Fruit fly (Drosophila melanogaster) whole organism, embryonic: ENCODE measurements around the gene CG43448.
A peak's percentile ranks its signal among the peaks of the same experiment; 100 is the strongest.

Experiments
- Atf3 ChIP-seq: fragments of 200-800 bp; sonication (Bioruptor generic); optimal IDR thresholded peaks from 3 replicates; lab custom pipeline; 2016; ENCODE audit warnings: missing biosample characterization, missing genetic modification characterization
- Blimp-1 ChIP-seq: fragments of 200-800 bp; sonication (Bioruptor generic); optimal IDR thresholded peaks from 3 replicates; lab custom pipeline; 2018; ENCODE audit warnings: missing biosample characterization, missing genetic modification characterization, mild to moderate bottlenecking, moderate library complexity, missing genetic modification reagents
- CG10274 ChIP-seq: fragments of 200-800 bp; sonication (Bioruptor generic); optimal IDR thresholded peaks from 3 replicates; lab custom pipeline; 2017; ENCODE audit warnings: missing biosample characterization, mild to moderate bottlenecking, missing genetic modification characterization
- CG12219 ChIP-seq: fragments of 200-800 bp; sonication (Bioruptor generic); optimal IDR thresholded peaks from 3 replicates; lab custom pipeline; 2018; ENCODE audit warnings: missing biosample characterization, mild to moderate bottlenecking, missing genetic modification characterization
- CG14050 ChIP-seq: fragments of 200-800 bp; sonication (Bioruptor generic); IDR thresholded peaks from 3 replicates; pipeline ENCODE4 v1.3.6; 2022; ENCODE audit warnings: missing biosample characterization, missing genetic modification characterization
- CG1529 ChIP-seq: fragments of 200-800 bp; sonication (Bioruptor generic); optimal IDR thresholded peaks from 3 replicates; lab custom pipeline; 2018; ENCODE audit warnings: missing biosample characterization, missing genetic modification characterization
- CG17328 ChIP-seq: fragments of 200-800 bp; sonication (Bioruptor generic); IDR thresholded peaks from 2 replicates; pipeline ENCODE4 v1.3.6; 2022; ENCODE audit warnings: missing biosample characterization, missing genetic modification characterization
- CG18764 ChIP-seq: fragments of 200-800 bp; sonication (Bioruptor generic); optimal IDR thresholded peaks from 3 replicates; lab custom pipeline; 2016; ENCODE audit warnings: missing biosample characterization, missing genetic modification characterization
- CG30431 ChIP-seq: fragments of 200-800 bp; sonication (Bioruptor generic); optimal IDR thresholded peaks from 2 replicates; lab custom pipeline; 2017; ENCODE audit warnings: missing biosample characterization, missing genetic modification characterization
- CG33557 ChIP-seq: fragments of 200-800 bp; sonication (Bioruptor generic); optimal IDR thresholded peaks from 2 replicates; lab custom pipeline; 2019; ENCODE audit warnings: missing biosample characterization, mild to moderate bottlenecking, missing genetic modification characterization, moderate library complexity
- CG3838 ChIP-seq: fragments of 200-800 bp; sonication (Bioruptor generic); optimal IDR thresholded peaks from 3 replicates; lab custom pipeline; 2016; ENCODE audit warnings: missing biosample characterization, missing genetic modification characterization
- CG4617 ChIP-seq: fragments of 200-800 bp; sonication (Bioruptor generic); optimal IDR thresholded peaks from 3 replicates; lab custom pipeline; 2016; ENCODE audit warnings: missing biosample characterization, missing genetic modification characterization, borderline replicate concordance
- CG5245 ChIP-seq: fragments of 200-800 bp; sonication (Bioruptor generic); optimal IDR thresholded peaks from 3 replicates; lab custom pipeline; 2016; ENCODE audit warnings: missing biosample characterization, missing genetic modification characterization
- CG6765 ChIP-seq: fragments of 200-800 bp; sonication (Bioruptor generic); optimal IDR thresholded peaks from 3 replicates; lab custom pipeline; 2017; ENCODE audit warnings: missing biosample characterization, mild to moderate bottlenecking, missing genetic modification characterization
- CG6813 ChIP-seq: fragments of 200-800 bp; sonication (Bioruptor generic); optimal IDR thresholded peaks from 2 replicates; lab custom pipeline; 2017; ENCODE audit warnings: missing biosample characterization, missing genetic modification characterization, mild to moderate bottlenecking, moderate library complexity, missing genetic modification reagents
- CG7357 ChIP-seq: fragments of 200-800 bp; sonication (Bioruptor generic); IDR thresholded peaks from 3 replicates; pipeline ENCODE4 v1.3.6; 2022; ENCODE audit warnings: missing biosample characterization, missing genetic modification characterization
- CG7556 ChIP-seq: fragments of 200-800 bp; sonication (Bioruptor generic); optimal IDR thresholded peaks from 2 replicates; lab custom pipeline; 2017; ENCODE audit warnings: missing biosample characterization, mild to moderate bottlenecking, missing genetic modification characterization
- CG8290 ChIP-seq, 3 experiments: fragments of 200-800 bp; sonication (Bioruptor generic); optimal IDR thresholded peaks; 2 replicates each; lab custom pipeline; 2016 to 2019; ENCODE audit warnings: missing biosample characterization in 3 of 3, missing genetic modification characterization in 3 of 3, mild to moderate bottlenecking in 2 of 3, moderate library complexity in 1 of 3
- CG8765 ChIP-seq: fragments of 200-800 bp; sonication (Bioruptor generic); IDR thresholded peaks from 2 replicates; pipeline ENCODE4 v1.3.6; 2022; ENCODE audit warnings: missing biosample characterization, missing genetic modification characterization
- CG9876 ChIP-seq: fragments of 200-800 bp; sonication (Bioruptor generic); optimal IDR thresholded peaks from 2 replicates; lab custom pipeline; 2016; ENCODE audit warnings: missing biosample characterization, missing genetic modification characterization
- Dbx ChIP-seq: fragments of 200-800 bp; sonication (Bioruptor generic); IDR thresholded peaks from 3 replicates; pipeline ENCODE4 v1.3.6; 2022; ENCODE audit warnings: missing biosample characterization, missing genetic modification characterization
- Ets97D ChIP-seq: fragments of 200-800 bp; sonication (Bioruptor generic); optimal IDR thresholded peaks from 3 replicates; lab custom pipeline; 2016; ENCODE audit warnings: missing biosample characterization, missing genetic modification characterization
- Gsc ChIP-seq: fragments of 200-800 bp; sonication (Bioruptor generic); IDR thresholded peaks from 2 replicates; pipeline ENCODE4 v1.3.6; 2022; ENCODE audit warnings: missing biosample characterization, missing genetic modification characterization
- HLHmδ ChIP-seq: fragments of 200-800 bp; sonication (Bioruptor generic); optimal IDR thresholded peaks from 2 replicates; lab custom pipeline; 2018; ENCODE audit warnings: missing biosample characterization, mild to moderate bottlenecking, missing genetic modification characterization, moderate library complexity
- HmgZ ChIP-seq: fragments of 200-800 bp; sonication (Bioruptor generic); optimal IDR thresholded peaks from 2 replicates; lab custom pipeline; 2018; ENCODE audit warnings: missing biosample characterization, mild to moderate bottlenecking, missing genetic modification characterization
- Lhr ChIP-seq: fragments of 200-800 bp; sonication (Bioruptor generic); optimal IDR thresholded peaks from 3 replicates; lab custom pipeline; 2017; ENCODE audit warnings: mild to moderate bottlenecking, missing biosample characterization, missing genetic modification reagents, missing genetic modification characterization
- NFAT ChIP-seq: fragments of 200-800 bp; sonication (Bioruptor generic); IDR thresholded peaks from 2 replicates; pipeline ENCODE4 v1.3.6; 2022; ENCODE audit warnings: missing biosample characterization, missing genetic modification characterization
- Stat92E ChIP-seq, 3 experiments: fragments of >200 bp in 2 of 3; fragments of 200-800 bp in 1 of 3; sonication (Bioruptor generic) in 1 of 3; optimal IDR thresholded peaks; 2 replicates each; lab custom pipeline; 2017 to 2019; ENCODE audit warnings: missing biosample characterization in 3 of 3, missing genetic modification characterization in 3 of 3, mild to moderate bottlenecking in 1 of 3, moderate library complexity in 1 of 3
- al ChIP-seq: fragments of 200-800 bp; sonication (Bioruptor generic); IDR thresholded peaks from 2 replicates; pipeline ENCODE4 v1.3.6; 2022; ENCODE audit warnings: missing biosample characterization, missing genetic modification characterization
- ap ChIP-seq: fragments of 200-800 bp; sonication (Bioruptor generic); IDR thresholded peaks from 2 replicates; pipeline ENCODE4 v1.3.6; 2022; ENCODE audit warnings: missing biosample characterization, missing genetic modification characterization
- bcd ChIP-seq: fragments of 200-800 bp; sonication (Bioruptor generic); optimal IDR thresholded peaks from 2 replicates; lab custom pipeline; 2017; ENCODE audit warnings: missing biosample characterization, mild to moderate bottlenecking, missing genetic modification characterization
- cato ChIP-seq: fragments of 200-800 bp; sonication (Bioruptor generic); optimal IDR thresholded peaks from 2 replicates; lab custom pipeline; 2016; ENCODE audit warnings: missing biosample characterization, missing genetic modification characterization, borderline replicate concordance
- chif ChIP-seq, 2 experiments: fragments of 200-800 bp; sonication (Bioruptor generic); optimal IDR thresholded peaks; 3 replicates each; lab custom pipeline; 2016; ENCODE audit warnings: missing biosample characterization in 2 of 2, missing genetic modification characterization in 2 of 2
- chn ChIP-seq: fragments of 200-800 bp; sonication (Bioruptor generic); optimal IDR thresholded peaks from 2 replicates; lab custom pipeline; 2016; ENCODE audit warnings: missing biosample characterization, missing genetic modification characterization
- corto ChIP-seq: fragments of 200-800 bp; sonication (Bioruptor generic); optimal IDR thresholded peaks from 2 replicates; lab custom pipeline; 2016; ENCODE audit warnings: missing biosample characterization, mild to moderate bottlenecking, missing genetic modification characterization, moderate library complexity
- ewg ChIP-seq: fragments of 200-800 bp; sonication (Bioruptor generic); optimal IDR thresholded peaks from 3 replicates; lab custom pipeline; 2017; ENCODE audit warnings: mild to moderate bottlenecking, missing biosample characterization, missing genetic modification reagents, missing genetic modification characterization
- fd3F ChIP-seq: fragments of 200-800 bp; sonication (Bioruptor generic); optimal IDR thresholded peaks from 2 replicates; lab custom pipeline; 2018; ENCODE audit warnings: missing biosample characterization, mild to moderate bottlenecking, missing genetic modification characterization, moderate library complexity
- gt ChIP-seq: fragments of 200-800 bp; sonication (Bioruptor generic); IDR thresholded peaks from 2 replicates; pipeline ENCODE4 v1.3.6; 2022; ENCODE audit warnings: missing biosample characterization, missing genetic modification characterization
- insv ChIP-seq, 2 experiments: fragments of 200-800 bp; sonication (Bioruptor generic); optimal IDR thresholded peaks; 3 replicates each; lab custom pipeline; 2016 to 2018; ENCODE audit warnings: missing biosample characterization in 2 of 2, missing genetic modification characterization in 2 of 2
- kah ChIP-seq: fragments of 200-800 bp; sonication (Bioruptor generic); optimal IDR thresholded peaks from 2 replicates; lab custom pipeline; 2018; ENCODE audit warnings: missing biosample characterization, mild to moderate bottlenecking, missing genetic modification characterization
- nom ChIP-seq: fragments of 200-800 bp; sonication (Bioruptor generic); optimal IDR thresholded peaks from 2 replicates; lab custom pipeline; 2017; ENCODE audit warnings: missing biosample characterization, missing genetic modification characterization, mild to moderate bottlenecking, moderate library complexity, missing genetic modification reagents
- peb ChIP-seq: fragments of 200-800 bp; sonication (Bioruptor generic); IDR thresholded peaks from 2 replicates; pipeline ENCODE4 v1.3.6; 2022; ENCODE audit warnings: missing biosample characterization, missing genetic modification characterization
- pfk ChIP-seq: fragments of 200-800 bp; sonication (Bioruptor generic); optimal IDR thresholded peaks from 2 replicates; lab custom pipeline; 2018; ENCODE audit warnings: missing biosample characterization, mild to moderate bottlenecking, missing genetic modification characterization, moderate library complexity
- ro ChIP-seq: fragments of 200-800 bp; sonication (Bioruptor generic); IDR thresholded peaks from 2 replicates; pipeline ENCODE4 v1.3.6; 2022; ENCODE audit warnings: missing biosample characterization, missing genetic modification characterization
- run ChIP-seq: fragments of 200-800 bp; sonication (Bioruptor generic); optimal IDR thresholded peaks from 3 replicates; lab custom pipeline; 2018; ENCODE audit warnings: missing biosample characterization, mild to moderate bottlenecking, missing genetic modification characterization
- sim ChIP-seq: fragments of 200-800 bp; sonication (Bioruptor generic); IDR thresholded peaks from 2 replicates; pipeline ENCODE4 v1.3.6; 2022; ENCODE audit warnings: missing biosample characterization, missing genetic modification characterization
- toy ChIP-seq: fragments of 200-800 bp; sonication (Bioruptor generic); IDR thresholded peaks from 2 replicates; pipeline ENCODE4 v1.3.6; 2022; ENCODE audit warnings: missing biosample characterization, missing genetic modification characterization
- zen2 ChIP-seq: fragments of 200-800 bp; sonication (Bioruptor generic); IDR thresholded peaks from 3 replicates; pipeline ENCODE4 v1.3.6; 2022; ENCODE audit warnings: missing biosample characterization, missing genetic modification characterization; ENCODE audit not compliant: partially characterized antibody

The CG43448 gene

DNA sequence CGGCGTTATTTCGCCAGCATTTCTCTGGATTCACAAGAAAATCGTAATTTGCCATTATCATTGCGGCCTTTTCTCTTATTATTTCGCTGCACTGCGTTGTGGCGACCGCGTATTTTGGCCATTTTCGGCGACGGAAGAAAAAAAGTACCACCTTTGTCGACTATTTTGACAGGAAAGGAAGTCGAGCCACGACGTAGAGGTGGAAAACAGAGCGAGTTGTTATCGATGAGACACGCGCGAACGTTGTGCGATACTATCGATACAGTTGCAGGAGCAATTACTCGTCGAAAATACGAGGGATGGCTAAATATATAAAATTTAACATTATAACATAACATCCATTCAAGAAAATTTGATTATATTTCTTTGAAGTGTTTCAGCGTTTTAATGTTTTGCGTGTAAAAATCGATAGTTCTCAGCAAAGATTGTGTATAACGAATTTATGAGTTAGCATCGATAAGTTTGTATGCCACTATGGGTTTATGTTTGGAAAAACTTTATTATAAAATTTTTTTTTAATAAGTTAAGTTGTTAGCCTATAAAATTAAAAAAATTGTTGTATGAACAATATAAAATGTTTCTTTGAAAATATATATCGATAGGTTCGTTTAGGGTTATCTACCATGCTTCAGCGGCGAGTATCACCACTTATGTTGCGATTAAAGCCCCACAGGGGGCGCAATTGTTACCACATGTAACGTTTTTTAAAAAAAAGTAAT lies 28.6 kb downstream of the CG43448 start, which contains the start of gene RpS7 (continued):
- TF ChIP-seq CG18764 (GFP tag; lab: Kevin White, UChicago) (peak; percentile 28), corto (GFP tag; lab: Kevin White, UChicago) (no peak), CG30431 (GFP tag; lab: Kevin White, UChicago) (peak; percentile 30), cato (peak; percentile 20), Blimp-1 (GFP tag; lab: Kevin White, UChicago) (peak; percentile 14), fd3F (GFP tag; lab: Kevin White, UChicago) (peak; percentile 51), ro (GFP tag; lab: Robert Waterston, UW) (no peak), sim (GFP tag; lab: Robert Waterston, UW) (peak; percentile 60; the same call in 1 of the 2 replicates), CG8765 (GFP tag; lab: Robert Waterston, UW) (peak; percentile 50; the same call in 1 of the 2 replicates), CG7556 (peak; percentile 66), bcd (peak; percentile 87), HLHmδ (peak; percentile 96), HmgZ (peak; percentile 31), Stat92E (GFP tag; optimal IDR thresholded peaks at IDR 0.05; lab: Kevin White, UChicago) (peak in 1 of 3 experiments; percentile 17), chif (GFP tag; optimal IDR thresholded peaks at IDR 0.05; lab: Kevin White, UChicago) (peak; percentile 18 to 39), Ets97D (peak; percentile 98), CG9876 (peak; percentile 38), CG5245 (GFP tag; lab: Kevin White, UChicago) (peak; percentile 35), CG8290 (GFP tag; optimal IDR thresholded peaks at IDR 0.05; lab: Kevin White, UChicago) (peak; percentile 27), CG8290 (tag; optimal IDR thresholded peaks at IDR 0.05; lab: Kevin White, UChicago) (peak; percentile 8 to 79), zen2 (peak; percentile 94), CG17328 (GFP tag; lab: Robert Waterston, UW) (peak; percentile 83), CG6813 (GFP tag; lab: Kevin White, UChicago) (peak; percentile 81), run (peak; percentile 67), Dbx (peak; percentile 82), Atf3 (GFP tag; lab: Kevin White, UChicago) (no peak), CG3838 (GFP tag; lab: Kevin White, UChicago) (peak; percentile 1), gt (peak; percentile 17; the same call in 1 of the 2 replicates), chn (GFP tag; lab: Kevin White, UChicago) (peak; percentile 45), kah (GFP tag; lab: Kevin White, UChicago) (peak; percentile 84), insv (GFP tag; optimal IDR thresholded peaks at IDR 0.05; lab: Kevin White, UChicago) (peak in 1 of 2 experiments; percentile 50), ap (GFP tag; lab: Robert Waterston, UW) (peak; percentile 76), CG7357 (GFP tag; lab: Robert Waterston, UW) (peak; percentile 38; the same call in 2 of the 3 replicates), pfk (GFP tag; lab: Kevin White, UChicago) (peak; percentile 71), ewg (GFP tag; lab: Kevin White, UChicago) (peak; percentile 1), Gsc (GFP tag; lab: Robert Waterston, UW) (no peak), CG14050 (GFP tag; lab: Robert Waterston, UW) (peak; percentile 69), CG10274 (GFP tag; lab: Kevin White, UChicago) (peak; percentile 58), Lhr (GFP tag; lab: Kevin White, UChicago) (peak; percentile 51), peb (GFP tag; lab: Robert Waterston, UW) (peak; percentile 62; the same call in 1 of the 2 replicates), al (GFP tag; lab: Robert Waterston, UW) (no peak; the same call in 1 of the 2 replicates), CG33557 (GFP tag; lab: Kevin White, UChicago) (peak; percentile 50), NFAT (GFP tag; lab: Robert Waterston, UW) (peak; percentile 79; the same call in 1 of the 2 replicates), nom (GFP tag; lab: Kevin White, UChicago) (peak; percentile 90), CG1529 (GFP tag; lab: Kevin White, UChicago) (peak; percentile 58), CG6765 (peak; percentile 93), CG4617 (GFP tag; lab: Kevin White, UChicago) (peak; percentile 2), toy (GFP tag; lab: Robert Waterston, UW) (0 out of 2 replicates have a peak, but pooled peaks have one; percentile 33), CG12219 (GFP tag; lab: Kevin White, UChicago) (peak; percentile 71)
